Worm (Caenorhabditis elegans): ENCODE results near the gene kbp-2.

DNA sequence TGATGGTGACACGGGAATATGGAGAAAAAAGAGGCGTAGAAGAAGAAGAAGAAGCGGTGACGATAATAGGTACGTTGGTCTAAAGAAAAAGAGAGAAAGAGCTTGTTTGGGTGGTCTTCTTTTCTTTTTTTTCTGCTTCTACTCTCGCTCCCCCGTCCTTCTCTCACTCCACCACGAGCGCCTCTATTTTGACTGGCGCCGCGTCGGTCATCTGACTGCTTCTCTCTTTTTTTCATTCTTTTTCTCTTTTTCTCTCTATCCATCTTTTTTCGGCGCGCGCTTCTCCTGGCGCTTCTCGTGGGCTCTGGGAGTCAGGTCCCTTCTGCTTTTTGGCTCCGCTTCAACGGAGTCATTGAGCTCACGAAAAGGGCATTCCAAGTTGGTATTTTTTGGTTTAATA is 46.7 kb upstream of the kbp-2 start:
- TF ChIP-seq dao-5 (tag; optimal IDR thresholded peaks at IDR 0.05), result no peak
- TF ChIP-seq him-1 (tag; optimal IDR thresholded peaks at IDR 0.05), result peak; percentile 27
- TF ChIP-seq W03F9.2 (tag; optimal IDR thresholded peaks at IDR 0.05), result no peak

All from whole organism, L4/young adult.